Worm (Caenorhabditis elegans) whole organism, L1 larva: ENCODE results near the gene zipt-3.

Source experiments
- C04F5.9 ChIP-seq: sonication (generic microtip); optimal IDR thresholded peaks from 2 replicates; lab custom pipeline; 2016; ENCODE audit warnings: missing genetic modification characterization, missing compliant biosample characterization
- C34B4.2 ChIP-seq: sonication (generic microtip); optimal IDR thresholded peaks from 2 replicates; lab custom pipeline; 2017; ENCODE audit warnings: mild to moderate bottlenecking, missing genetic modification characterization, missing compliant biosample characterization
- ama-1 ChIP-seq: fragments of 150-350 bp; optimal IDR thresholded peaks from 2 replicates; lab custom pipeline; 2014
- ceh-63 ChIP-seq: fragments of 200-800 bp; sonication (Bioruptor generic); optimal IDR thresholded peaks from 2 replicates; lab custom pipeline; 2018; ENCODE audit warnings: mild to moderate bottlenecking, missing genetic modification characterization, missing compliant biosample characterization
- ceh-8 ChIP-seq: fragments of 200-800 bp; sonication (Bioruptor generic); optimal IDR thresholded peaks from 2 replicates; lab custom pipeline; 2018; ENCODE audit warnings: mild to moderate bottlenecking, missing genetic modification characterization, moderate library complexity, missing compliant biosample characterization
- ceh-88 ChIP-seq: fragments of 200-800 bp; sonication (Bioruptor generic); IDR thresholded peaks from 2 replicates; pipeline ENCODE4 v1.3.6; 2022; ENCODE audit warnings: missing genetic modification characterization, missing compliant biosample characterization
- ceh-90 ChIP-seq: sonication (generic microtip); optimal IDR thresholded peaks from 2 replicates; lab custom pipeline; 2016; ENCODE audit warnings: missing genetic modification characterization, missing compliant biosample characterization
- dpl-1 ChIP-seq, 3 experiments: fragments of 150-350 bp in 2 of 3; sonication (generic microtip) in 1 of 3; optimal IDR thresholded peaks; 2 replicates each; lab custom pipeline; 2014 to 2017; ENCODE audit warnings: missing biosample characterization in 3 of 3, missing genetic modification characterization in 3 of 3, missing genetic modification reagents in 3 of 3
- efl-1 ChIP-seq, 4 experiments: fragments of 150-350 bp; optimal IDR thresholded peaks in 3 of 4; peaks in 1 of 4; 1 replicate in 1 of 4; 2 replicates in 3 of 4; lab custom pipeline; 2014; ENCODE audit warnings: missing biosample characterization in 2 of 4, missing genetic modification characterization in 2 of 4, missing genetic modification reagents in 2 of 4
- egl-27 ChIP-seq, 2 experiments: fragments of 150-350 bp in 1 of 2; sonication (generic microtip); optimal IDR thresholded peaks; 3 replicates each; lab custom pipeline; 2017 to 2018; ENCODE audit warnings: missing biosample characterization in 2 of 2, missing genetic modification characterization in 2 of 2, missing genetic modification reagents in 2 of 2
- elt-2 ChIP-seq: sonication (generic microtip); optimal IDR thresholded peaks from 2 replicates; lab custom pipeline; 2016; ENCODE audit warnings: missing genetic modification characterization, mild to moderate bottlenecking, inconsistent platforms, missing compliant biosample characterization, missing genetic modification reagents
- elt-3 ChIP-seq, 6 experiments: fragments of 150-350 bp in 1 of 6; sonication (generic microtip); optimal IDR thresholded peaks; 2 replicates each; lab custom pipeline; 2017 to 2018; ENCODE audit warnings: missing biosample characterization in 6 of 6, missing genetic modification characterization in 6 of 6, inconsistent platforms in 1 of 6
- fkh-8 ChIP-seq: sonication (generic microtip); optimal IDR thresholded peaks from 2 replicates; lab custom pipeline; 2016; ENCODE audit warnings: mild to moderate bottlenecking, missing genetic modification characterization, missing compliant biosample characterization
- hlh-17 ChIP-seq: fragments of 200-800 bp; sonication (Bioruptor generic); optimal IDR thresholded peaks from 2 replicates; lab custom pipeline; 2018; ENCODE audit warnings: missing genetic modification characterization, mild to moderate bottlenecking, missing compliant biosample characterization, moderate library complexity, borderline replicate concordance
- hpl-2 ChIP-seq: fragments of 150-350 bp; optimal IDR thresholded peaks from 2 replicates; lab custom pipeline; 2014; ENCODE audit warnings: missing biosample characterization, missing genetic modification reagents, missing genetic modification characterization
- isw-1 ChIP-seq: fragments of 200-800 bp; sonication (Bioruptor generic); IDR thresholded peaks from 2 replicates; pipeline ENCODE4 v1.3.6; 2022; ENCODE audit warnings: missing genetic modification characterization, missing compliant biosample characterization
- jun-1 ChIP-seq: fragments of 150-350 bp; optimal IDR thresholded peaks from 2 replicates; lab custom pipeline; 2014; ENCODE audit warnings: missing biosample characterization, missing genetic modification reagents, missing genetic modification characterization
- lin-15B ChIP-seq: fragments of 150-350 bp; sonication (generic microtip); optimal IDR thresholded peaks from 3 replicates; lab custom pipeline; 2014; ENCODE audit warnings: missing biosample characterization, missing genetic modification characterization
- lin-35 ChIP-seq, 2 experiments: fragments of 150-350 bp; optimal IDR thresholded peaks; 2 replicates each; lab custom pipeline; 2014; ENCODE audit warnings: missing biosample characterization in 2 of 2, missing genetic modification characterization in 2 of 2, missing genetic modification reagents in 2 of 2
- lin-39 ChIP-seq: fragments of 150-350 bp; optimal IDR thresholded peaks from 2 replicates; lab custom pipeline; 2014; ENCODE audit warnings: missing biosample characterization, missing genetic modification reagents, missing genetic modification characterization
- mdl-1 ChIP-seq, 2 experiments: fragments of 150-350 bp; optimal IDR thresholded peaks; 2 replicates each; lab custom pipeline; 2014 to 2017; ENCODE audit warnings: missing biosample characterization in 2 of 2, missing genetic modification characterization in 2 of 2, inconsistent platforms in 1 of 2
- mef-2 ChIP-seq: fragments of 150-350 bp; optimal IDR thresholded peaks from 2 replicates; lab custom pipeline; 2014; ENCODE audit warnings: missing biosample characterization, missing genetic modification characterization
- mep-1 ChIP-seq: fragments of 150-350 bp; optimal IDR thresholded peaks from 2 replicates; lab custom pipeline; 2014; ENCODE audit warnings: missing biosample characterization, missing genetic modification characterization
- nhr-12 ChIP-seq: sonication (generic microtip); optimal IDR thresholded peaks from 2 replicates; lab custom pipeline; 2017; ENCODE audit warnings: missing biosample characterization, missing genetic modification characterization
- nhr-19 ChIP-seq: fragments of 200-800 bp; sonication (Bioruptor generic); conservative IDR thresholded peaks from 2 replicates; pipeline ENCODE4 v1.3.6; 2022; ENCODE audit warnings: missing genetic modification characterization, missing compliant biosample characterization
- nhr-20 ChIP-seq: sonication (generic microtip); optimal IDR thresholded peaks from 2 replicates; lab custom pipeline; 2016; ENCODE audit warnings: mild to moderate bottlenecking, missing genetic modification characterization, missing compliant biosample characterization
- nhr-28 ChIP-seq: fragments of 150-350 bp; optimal IDR thresholded peaks from 2 replicates; lab custom pipeline; 2014; ENCODE audit warnings: missing biosample characterization, missing genetic modification characterization
- nhr-71 ChIP-seq: sonication (generic microtip); optimal IDR thresholded peaks from 2 replicates; lab custom pipeline; 2016; ENCODE audit warnings: mild to moderate bottlenecking, missing genetic modification characterization, moderate library complexity, missing compliant biosample characterization
- nhr-85 ChIP-seq: sonication (generic microtip); peaks from one replicate; lab custom pipeline; 2016; ENCODE audit warnings: missing genetic modification characterization, inconsistent platforms, missing compliant biosample characterization
- pqm-1 ChIP-seq: sonication (generic microtip); optimal IDR thresholded peaks from 3 replicates; lab custom pipeline; 2017; ENCODE audit warnings: missing biosample characterization, missing genetic modification characterization
- sox-4 ChIP-seq: sonication (generic microtip); optimal IDR thresholded peaks from 2 replicates; lab custom pipeline; 2016; ENCODE audit warnings: missing genetic modification characterization, missing compliant biosample characterization
- swsn-7 ChIP-seq: sonication (generic microtip); optimal IDR thresholded peaks from 2 replicates; lab custom pipeline; 2016; ENCODE audit warnings: missing genetic modification characterization, missing compliant biosample characterization
- tlp-1 ChIP-seq: fragments of 150-350 bp; optimal IDR thresholded peaks from 2 replicates; lab custom pipeline; 2014; ENCODE audit warnings: missing biosample characterization, missing genetic modification characterization
- unc-130 ChIP-seq: fragments of 150-350 bp; optimal IDR thresholded peaks from 2 replicates; lab custom pipeline; 2017; ENCODE audit warnings: missing biosample characterization, missing genetic modification characterization, inconsistent platforms
- unc-62 ChIP-seq: fragments of 150-350 bp; optimal IDR thresholded peaks from 2 replicates; lab custom pipeline; 2014; ENCODE audit warnings: missing biosample characterization, missing genetic modification reagents, missing genetic modification characterization
- unc-98 ChIP-seq: fragments of 200-800 bp; sonication (Bioruptor generic); IDR thresholded peaks from 2 replicates; pipeline ENCODE4 v1.3.6; 2022; ENCODE audit warnings: missing genetic modification characterization, missing compliant biosample characterization
- vab-15 ChIP-seq: sonication (generic microtip); optimal IDR thresholded peaks from 2 replicates; lab custom pipeline; 2017; ENCODE audit warnings: missing genotype, mild to moderate bottlenecking, missing genetic modification characterization, missing compliant biosample characterization

The zipt-3 gene

ce11 chrII:5738795-5739194 lies 20.9 kb downstream of the zipt-3 start, which contains the start of gene hlh-14:
Gene hlh-14 (minus strand): TSS chrII:5738895.
- TF ChIP-seq unc-62 (GFP tag; lab: Kevin White, UChicago), result no peak
- no peak for TF ChIP-seq efl-1 (optimal IDR thresholded peaks at IDR 0.05; lab: Kevin White, UChicago)
- peak in 1 of 2 experiments; percentile 17 for TF ChIP-seq efl-1 (GFP tag; optimal IDR thresholded peaks at IDR 0.05 in 1 of 2; lab: Kevin White, UChicago)
- TF ChIP-seq swsn-7, result no peak

ce11 chrII:5742767-5743166 lies 24.8 kb downstream of the zipt-3 start:
- no peak for TF ChIP-seq nhr-85 (tag; lab: Kevin White, UChicago)
- TF ChIP-seq hpl-2, result no peak
- TF ChIP-seq pqm-1, result no peak
- no peak for TF ChIP-seq mef-2
- TF ChIP-seq nhr-20 (tag; lab: Kevin White, UChicago), result no peak
- no peak for TF ChIP-seq lin-39 (tag; lab: Kevin White, UChicago)
- no peak for TF ChIP-seq ceh-90
- TF ChIP-seq ceh-88, result no peak
- TF ChIP-seq unc-98, result no peak
- no peak for TF ChIP-seq elt-3 (tag; optimal IDR thresholded peaks at IDR 0.05; lab: Kevin White, UChicago)
- no peak for TF ChIP-seq mdl-1 (tag; optimal IDR thresholded peaks at IDR 0.05; lab: Kevin White, UChicago)
- no peak for TF ChIP-seq nhr-19 (GFP tag; lab: Robert Waterston, UW)
- TF ChIP-seq vab-15, result no peak
- TF ChIP-seq dpl-1 (GFP tag; optimal IDR thresholded peaks at IDR 0.05; lab: Kevin White, UChicago), result no peak
- TF ChIP-seq ceh-63 (GFP tag; lab: Kevin White, UChicago), result no peak
- no peak for TF ChIP-seq hlh-17 (GFP tag; lab: Kevin White, UChicago)
- no peak for TF ChIP-seq unc-130 (tag; lab: Kevin White, UChicago)

ce11 chrII:5744342-5744741 lies 26.4 kb downstream of the zipt-3 start:
- TF ChIP-seq nhr-12 (tag; lab: Kevin White, UChicago) (no peak), elt-2 (tag; lab: Kevin White, UChicago) (peak; percentile 91)

ce11 chrII:5745088-5745487 lies 27.2 kb downstream of the zipt-3 start, which contains the start of gene F10C1.9:
Gene F10C1.9 (minus strand): TSS chrII:5745284.
- TF ChIP-seq nhr-28 (tag; lab: Kevin White, UChicago) (no peak), unc-98 (no peak), elt-2 (tag; lab: Kevin White, UChicago) (peak; percentile 0)
- TF ChIP-seq, all 84 proteins: peak for 1

ce11 chrII:5747312-5747711 lies 29.4 kb downstream of the zipt-3 start:
- TF ChIP-seq pqm-1 (no peak), fkh-8 (tag; lab: Kevin White, UChicago) (no peak), lin-15B (tag; lab: Kevin White, UChicago) (no peak), dpl-1 (GFP tag; optimal IDR thresholded peaks at IDR 0.05; lab: Kevin White, UChicago) (no peak), isw-1 (no peak), jun-1 (tag; lab: Kevin White, UChicago) (peak; percentile 0), ama-1 (lab: Kevin White, UChicago) (no peak), mef-2 (no peak), hlh-17 (GFP tag; lab: Kevin White, UChicago) (no peak), elt-2 (tag; lab: Kevin White, UChicago) (peak; percentile 96), ceh-88 (no peak), C34B4.2 (no peak), mep-1 (no peak), nhr-71 (tag; lab: Kevin White, UChicago) (no peak), nhr-20 (tag; lab: Kevin White, UChicago) (no peak), lin-35 (GFP tag; optimal IDR thresholded peaks at IDR 0.05; lab: Kevin White, UChicago) (peak in 1 of 2 experiments; percentile 24), sox-4 (tag; lab: Kevin White, UChicago) (no peak), ceh-8 (GFP tag; lab: Kevin White, UChicago) (no peak), swsn-7 (no peak), C04F5.9 (tag; lab: Kevin White, UChicago) (no peak), egl-27 (tag; optimal IDR thresholded peaks at IDR 0.05; lab: Kevin White, UChicago) (no peak), tlp-1 (tag; lab: Kevin White, UChicago) (no peak)
